Worm (Caenorhabditis elegans) whole organism, L4/young adult: Measurements from ENCODE around the gene C53B4.3.

Experiments
- W03F9.2 ChIP-seq: fragments of 150-350 bp; optimal IDR thresholded peaks from 2 replicates; lab custom pipeline; 2014; ENCODE audit warnings: missing biosample characterization, missing genetic modification characterization
- him-1 ChIP-seq: sonication (generic microtip); optimal IDR thresholded peaks from 2 replicates; lab custom pipeline; 2016; ENCODE audit warnings: missing genotype, missing genetic modification reagents, missing genetic modification characterization, missing compliant biosample characterization

ce11 chrIV:9016477-9016876 lies 43.0 kb upstream of the C53B4.3 start, which contains the start of gene acc-2:
- TF ChIP-seq him-1 (tag; lab: Kevin White, UChicago) = no peak
- no peak for TF ChIP-seq W03F9.2 (tag; lab: Kevin White, UChicago)
